Worm (Caenorhabditis elegans): ENCODE measurements around the gene F43G6.8.

ce11 chrII:11841653-11842052 lies 27.8 kb upstream of the F43G6.8 start:
- TF ChIP-seq him-1 (tag; optimal IDR thresholded peaks at IDR 0.05) (no peak), dao-5 (tag; optimal IDR thresholded peaks at IDR 0.05) (no peak)
